Worm (Caenorhabditis elegans) whole organism, mixed stage, embryonic: ENCODE results near the gene mpz-5.

Source experiments
- flh-1 ChIP-seq: fragments of 200-800 bp; sonication (Bioruptor generic); optimal IDR thresholded peaks from 2 replicates; lab custom pipeline; 2018; ENCODE audit warnings: mild to moderate bottlenecking, missing genetic modification characterization, moderate library complexity, missing compliant biosample characterization
- snpc-4 ChIP-seq: fragments of 150-350 bp; optimal IDR thresholded peaks from 2 replicates; lab custom pipeline; 2014; ENCODE audit warnings: missing biosample characterization, missing genetic modification characterization

DNA sequence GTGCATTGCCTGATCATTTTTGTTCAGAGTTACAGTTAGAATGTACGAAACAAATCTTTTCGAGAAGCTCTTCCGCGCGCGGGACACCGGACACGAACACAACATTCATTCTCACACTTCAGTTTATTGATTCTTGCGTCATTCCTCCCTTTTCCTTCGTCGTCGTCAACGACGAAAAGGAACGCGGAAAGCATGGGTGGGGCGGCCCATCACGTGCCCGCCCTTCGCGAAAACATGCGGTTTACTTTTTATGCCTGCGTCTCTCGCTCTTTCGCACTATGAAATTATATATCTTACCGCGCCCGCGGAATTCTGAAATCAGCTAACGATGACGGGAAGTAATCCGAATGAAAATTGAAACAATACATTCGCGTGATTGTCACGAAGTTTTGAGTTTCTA is 7.0 kb upstream of the mpz-5 start:
- no peak for TF ChIP-seq flh-1 (GFP tag; lab: Kevin White, UChicago)
- TF ChIP-seq snpc-4 (tag; lab: Kevin White, UChicago), result no peak
